Worm (Caenorhabditis elegans): Measurements from ENCODE around the gene fbf-1.
A peak's percentile ranks its signal among the peaks of the same experiment; 100 is the strongest.

fbf-1 gene

ce11 chrII:6067066-6067465 is 13.6 kb downstream of the fbf-1 start, which contains the start of gene H12I13.1:
H12I13.1 (minus strand) TSS chrII:6067166.
- TF ChIP-seq sma-9 (GFP tag; optimal IDR thresholded peaks at IDR 0.05) (no peak), sma-9 (tag; optimal IDR thresholded peaks at IDR 0.05) (no peak), mdl-1 (tag; optimal IDR thresholded peaks at IDR 0.05) (no peak), unc-39 (tag; optimal IDR thresholded peaks at IDR 0.05) (no peak), nhr-129 (tag; optimal IDR thresholded peaks at IDR 0.05) (no peak), dmd-4 (tag; optimal IDR thresholded peaks at IDR 0.05) (no peak), nhr-6 (tag; optimal IDR thresholded peaks at IDR 0.05) (no peak), nhr-77 (tag; optimal IDR thresholded peaks at IDR 0.05) (no peak), nhr-25 (tag; optimal IDR thresholded peaks at IDR 0.05) (no peak), crh-2 (tag; optimal IDR thresholded peaks at IDR 0.05) (no peak), R02D3.7 (tag; optimal IDR thresholded peaks at IDR 0.05) (no peak), nhr-12 (tag; optimal IDR thresholded peaks at IDR 0.05) (no peak), zag-1 (tag; optimal IDR thresholded peaks at IDR 0.05) (no peak), ceh-82 (tag; optimal IDR thresholded peaks at IDR 0.05) (no peak), Y55F3AM.14 (GFP tag; optimal IDR thresholded peaks at IDR 0.05) (no peak), peb-1 (tag; optimal IDR thresholded peaks at IDR 0.05) (no peak)

DNA sequence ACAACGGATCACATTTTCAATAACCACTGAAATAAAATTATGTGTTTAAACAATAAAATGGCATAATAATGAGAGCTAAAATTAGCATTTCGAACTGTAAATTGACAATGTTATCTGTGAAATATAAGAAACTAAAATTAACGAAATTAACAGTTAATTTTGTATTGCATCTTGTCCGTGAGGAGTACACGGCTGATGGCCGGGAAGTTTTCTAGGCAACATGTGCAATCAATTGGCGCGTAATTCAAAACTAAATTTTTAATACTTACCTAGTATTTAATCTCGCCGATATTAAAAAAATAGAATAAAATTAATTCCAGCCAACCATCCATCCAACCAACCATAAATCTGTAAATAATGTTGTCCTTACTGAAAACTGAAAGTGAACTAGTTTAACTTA is 19.1 kb downstream of the fbf-1 start:
- TF ChIP-seq lsy-2 (tag; optimal IDR thresholded peaks at IDR 0.05) (peak; percentile 77 to 91), nhr-11 (tag; optimal IDR thresholded peaks at IDR 0.05) (no peak), ztf-4 (tag; optimal IDR thresholded peaks at IDR 0.05) (peak; percentile 43), nhr-77 (tag; optimal IDR thresholded peaks at IDR 0.05) (no peak), alr-1 (tag; optimal IDR thresholded peaks at IDR 0.05) (no peak), Y55F3AM.14 (GFP tag; optimal IDR thresholded peaks at IDR 0.05) (no peak), nhr-12 (tag; optimal IDR thresholded peaks at IDR 0.05) (no peak), unc-55 (GFP tag; optimal IDR thresholded peaks at IDR 0.05) (peak; percentile 75), nhr-21 (tag; optimal IDR thresholded peaks at IDR 0.05) (peak; percentile 79), snpc-4 (tag; optimal IDR thresholded peaks at IDR 0.05) (peak; percentile 72), ceh-16 (tag; optimal IDR thresholded peaks at IDR 0.05) (peak; percentile 45), ztf-1 (GFP tag; conservative IDR thresholded peaks at IDR 0.05) (no peak), nhr-129 (tag; optimal IDR thresholded peaks at IDR 0.05) (peak; percentile 56), peb-1 (tag; optimal IDR thresholded peaks at IDR 0.05) (no peak), sem-4 (tag; optimal IDR thresholded peaks at IDR 0.05) (peak; percentile 59), mdl-1 (tag; optimal IDR thresholded peaks at IDR 0.05) (no peak), gmeb-1 (tag; optimal IDR thresholded peaks at IDR 0.05) (peak; percentile 98), elt-3 (tag; optimal IDR thresholded peaks at IDR 0.05) (no peak), elt-1 (tag; optimal IDR thresholded peaks at IDR 0.05) (no peak), ztf-11 (tag; optimal IDR thresholded peaks at IDR 0.05) (no peak), skn-1 (tag; optimal IDR thresholded peaks at IDR 0.05) (no peak), mbf-1 (tag; optimal IDR thresholded peaks at IDR 0.05) (no peak), mab-5 (tag; optimal IDR thresholded peaks at IDR 0.05) (peak; percentile 43), sma-9 (GFP tag; optimal IDR thresholded peaks at IDR 0.05) (peak; percentile 95), sma-9 (tag; optimal IDR thresholded peaks at IDR 0.05) (no peak), sma-3 (GFP tag; optimal IDR thresholded peaks at IDR 0.05) (peak; percentile 90), egl-27 (tag; optimal IDR thresholded peaks at IDR 0.05) (peak; percentile 36), aly-2 (tag; optimal IDR thresholded peaks at IDR 0.05) (no peak), fos-1 (tag; optimal IDR thresholded peaks at IDR 0.05) (peak; percentile 5), unc-62 (GFP tag; optimal IDR thresholded peaks at IDR 0.05) (no peak), ama-1 (optimal IDR thresholded peaks at IDR 0.05) (no peak), lin-11 (tag; optimal IDR thresholded peaks at IDR 0.05) (no peak), ZK546.5 (tag; optimal IDR thresholded peaks at IDR 0.05) (no peak), blmp-1 (tag; optimal IDR thresholded peaks at IDR 0.05; ENCODE audit: insufficient read depth) (peak; percentile 50), ceh-82 (tag; optimal IDR thresholded peaks at IDR 0.05) (no peak), F13H6.1 (tag; optimal IDR thresholded peaks at IDR 0.05) (peak; percentile 83), dmd-4 (tag; optimal IDR thresholded peaks at IDR 0.05) (peak; percentile 6), nhr-237 (tag; optimal IDR thresholded peaks at IDR 0.05) (no peak), crh-2 (tag; optimal IDR thresholded peaks at IDR 0.05) (peak; percentile 77), nhr-10 (tag; optimal IDR thresholded peaks at IDR 0.05) (no peak), lin-13 (GFP tag; optimal IDR thresholded peaks at IDR 0.05) (peak; percentile 71), nhr-23 (tag; optimal IDR thresholded peaks at IDR 0.05) (no peak), unc-39 (tag; optimal IDR thresholded peaks at IDR 0.05) (no peak), zag-1 (tag; optimal IDR thresholded peaks at IDR 0.05) (peak; percentile 4), nhr-6 (tag; optimal IDR thresholded peaks at IDR 0.05) (peak; percentile 72), C34F6.9 (tag; optimal IDR thresholded peaks at IDR 0.05) (peak; percentile 70), nhr-25 (tag; optimal IDR thresholded peaks at IDR 0.05) (no peak), lin-39 (tag; optimal IDR thresholded peaks at IDR 0.05) (no peak), R02D3.7 (tag; optimal IDR thresholded peaks at IDR 0.05) (no peak)
